Worm (Caenorhabditis elegans): ENCODE measurements around the gene W01C9.2.

ce11 chrII:8540412-8540811 lies 4.3 kb downstream of the W01C9.2 start, which contains the start of gene pqn-73:
- TF ChIP-seq ceh-45 (GFP tag; IDR thresholded peaks at IDR 0.05) = no peak
- TF ChIP-seq elt-2 (tag; optimal IDR thresholded peaks at IDR 0.05) = no peak
- TF ChIP-seq fkh-10 (GFP tag; optimal IDR thresholded peaks at IDR 0.05) = no peak
- no peak for TF ChIP-seq ama-1 (optimal IDR thresholded peaks at IDR 0.05)
- no peak for TF ChIP-seq sox-4 (tag; optimal IDR thresholded peaks at IDR 0.05)
- TF ChIP-seq elt-4 (tag; optimal IDR thresholded peaks at IDR 0.05) = no peak
- TF ChIP-seq pha-4 (tag; optimal IDR thresholded peaks at IDR 0.05) = no peak
